Worm (Caenorhabditis elegans) whole organism, L3 larva: ENCODE data around the gene mls-1.

Source experiments
- R02D3.7 ChIP-seq: fragments of 150-350 bp; optimal IDR thresholded peaks from 2 replicates; lab custom pipeline; 2014; ENCODE audit warnings: missing biosample characterization, missing genetic modification characterization
- aly-2 ChIP-seq: fragments of 150-350 bp; optimal IDR thresholded peaks from 2 replicates; lab custom pipeline; 2014; ENCODE audit warnings: missing biosample characterization, missing genetic modification characterization
- ama-1 ChIP-seq: fragments of 150-350 bp; optimal IDR thresholded peaks from 2 replicates; lab custom pipeline; 2018
- ceh-82 ChIP-seq: fragments of 150-350 bp; optimal IDR thresholded peaks from 2 replicates; lab custom pipeline; 2014; ENCODE audit warnings: missing biosample characterization, missing genetic modification characterization
- ceh-9 ChIP-seq: sonication (generic microtip); optimal IDR thresholded peaks from 2 replicates; lab custom pipeline; 2018; ENCODE audit warnings: missing biosample characterization, missing genetic modification characterization
- daf-12 ChIP-seq: fragments of 150-350 bp; optimal IDR thresholded peaks from 2 replicates; lab custom pipeline; 2014; ENCODE audit warnings: missing biosample characterization, missing genetic modification reagents, missing genetic modification characterization
- egl-27 ChIP-seq: sonication (generic microtip); optimal IDR thresholded peaks from 4 replicates; lab custom pipeline; 2017; ENCODE audit warnings: missing biosample characterization, missing genetic modification reagents, missing genetic modification characterization
- elt-1 ChIP-seq: fragments of 150-350 bp; optimal IDR thresholded peaks from 2 replicates; lab custom pipeline; 2014; ENCODE audit warnings: missing biosample characterization, missing genetic modification characterization
- elt-2 ChIP-seq: sonication (generic microtip); optimal IDR thresholded peaks from 2 replicates; lab custom pipeline; 2016; ENCODE audit warnings: missing genetic modification reagents, mild to moderate bottlenecking, missing genetic modification characterization, missing compliant biosample characterization
- eor-1 ChIP-seq, 2 experiments: fragments of 150-350 bp; optimal IDR thresholded peaks; 2 replicates each; lab custom pipeline; 2014 to 2018; ENCODE audit warnings: missing biosample characterization in 2 of 2, missing genetic modification characterization in 2 of 2
- fkh-2 ChIP-seq: fragments of 150-350 bp; optimal IDR thresholded peaks from 2 replicates; lab custom pipeline; 2014; ENCODE audit warnings: missing biosample characterization, missing genetic modification reagents, missing genetic modification characterization
- fos-1 ChIP-seq: fragments of 150-350 bp; optimal IDR thresholded peaks from 2 replicates; lab custom pipeline; 2014; ENCODE audit warnings: missing biosample characterization, missing genetic modification characterization
- hmg-11 ChIP-seq: sonication (generic microtip); optimal IDR thresholded peaks from 2 replicates; lab custom pipeline; 2016; ENCODE audit warnings: missing genetic modification characterization, missing compliant biosample characterization
- lin-15B ChIP-seq: fragments of 150-350 bp; optimal IDR thresholded peaks from 2 replicates; lab custom pipeline; 2014; ENCODE audit warnings: missing biosample characterization, missing genetic modification characterization
- lin-39 ChIP-seq: fragments of 150-350 bp; optimal IDR thresholded peaks from 2 replicates; lab custom pipeline; 2018; ENCODE audit warnings: missing biosample characterization, missing genetic modification reagents, missing genetic modification characterization
- mdl-1 ChIP-seq: fragments of 150-350 bp; optimal IDR thresholded peaks from 2 replicates; lab custom pipeline; 2014; ENCODE audit warnings: missing biosample characterization, missing genetic modification characterization
- mml-1 ChIP-seq: fragments of 150-350 bp; sonication (generic microtip); optimal IDR thresholded peaks from 3 replicates; lab custom pipeline; 2014; ENCODE audit warnings: missing biosample characterization, missing genetic modification characterization
- nhr-11 ChIP-seq: fragments of 150-350 bp; optimal IDR thresholded peaks from 2 replicates; lab custom pipeline; 2014; ENCODE audit warnings: missing biosample characterization, missing genetic modification characterization
- nhr-23 ChIP-seq: fragments of 150-350 bp; optimal IDR thresholded peaks from 2 replicates; lab custom pipeline; 2014; ENCODE audit warnings: missing biosample characterization, missing genetic modification reagents, missing genetic modification characterization
- nhr-25 ChIP-seq: sonication (generic microtip); optimal IDR thresholded peaks from 2 replicates; lab custom pipeline; 2017; ENCODE audit warnings: missing biosample characterization, missing genetic modification characterization
- nhr-43 ChIP-seq: sonication (generic microtip); optimal IDR thresholded peaks from 2 replicates; lab custom pipeline; 2016; ENCODE audit warnings: mild to moderate bottlenecking, missing genetic modification characterization, missing compliant biosample characterization; ENCODE audit not compliant: poor library complexity, severe bottlenecking
- nhr-67 ChIP-seq: fragments of 150-350 bp; optimal IDR thresholded peaks from 2 replicates; lab custom pipeline; 2014; ENCODE audit warnings: missing biosample characterization, missing genetic modification characterization
- nhr-77 ChIP-seq: fragments of 150-350 bp; optimal IDR thresholded peaks from 2 replicates; lab custom pipeline; 2014; ENCODE audit warnings: missing biosample characterization, missing genetic modification characterization
- pha-4 ChIP-seq: fragments of 150-350 bp; optimal IDR thresholded peaks from 2 replicates; lab custom pipeline; 2014; ENCODE audit warnings: missing biosample characterization, missing genetic modification reagents, missing genetic modification characterization
- pqm-1 ChIP-seq: fragments of 150-350 bp; optimal IDR thresholded peaks from 2 replicates; lab custom pipeline; 2017; ENCODE audit warnings: missing biosample characterization, missing genetic modification characterization, inconsistent platforms
- sea-2 ChIP-seq: fragments of 150-350 bp; sonication (generic microtip); optimal IDR thresholded peaks from 4 replicates; lab custom pipeline; 2014; ENCODE audit warnings: missing biosample characterization, missing genetic modification reagents, missing genetic modification characterization
- skn-1 ChIP-seq: fragments of 150-350 bp; optimal IDR thresholded peaks from 2 replicates; lab custom pipeline; 2014; ENCODE audit warnings: missing biosample characterization, missing genetic modification characterization
- tbx-2 ChIP-seq: sonication (generic microtip); optimal IDR thresholded peaks from 2 replicates; lab custom pipeline; 2016; ENCODE audit warnings: mild to moderate bottlenecking, missing genetic modification characterization, missing compliant biosample characterization
- unc-39 ChIP-seq: sonication (generic microtip); optimal IDR thresholded peaks from 4 replicates; lab custom pipeline; 2017; ENCODE audit warnings: missing biosample characterization, missing genetic modification characterization
- ztf-11 ChIP-seq: fragments of 150-350 bp; optimal IDR thresholded peaks from 2 replicates; lab custom pipeline; 2014; ENCODE audit warnings: missing biosample characterization, missing genetic modification characterization

mls-1 gene

DNA sequence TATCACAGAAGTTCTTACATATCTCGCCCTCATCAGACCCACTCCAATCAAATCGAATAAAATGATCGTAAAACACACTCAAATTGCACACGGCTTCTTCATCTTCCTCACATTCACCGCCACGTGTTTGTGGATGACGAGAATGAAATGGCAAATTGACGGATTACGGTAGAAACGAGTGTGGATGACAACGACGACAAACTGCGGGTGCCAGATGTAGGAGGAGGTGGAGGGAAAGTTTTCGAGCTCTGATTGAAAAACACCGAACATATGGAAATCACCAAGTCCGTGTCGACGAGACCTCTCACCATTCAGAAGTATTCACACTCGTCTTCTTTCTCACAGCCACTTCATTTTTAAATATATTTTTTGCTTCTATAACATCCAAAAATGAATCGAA, at the start of gene mls-1:
mls-1 (plus strand) TSS at position 324 of the 400 bp plus-strand sequence.
- TF ChIP-seq nhr-23 (tag; lab: Kevin White, UChicago) (no peak), nhr-25 (tag; lab: Kevin White, UChicago) (no peak), fkh-2 (tag; lab: Kevin White, UChicago) (no peak), elt-2 (tag; lab: Kevin White, UChicago) (no peak), sea-2 (GFP tag; lab: Kevin White, UChicago) (no peak), R02D3.7 (tag; lab: Kevin White, UChicago) (no peak)

DNA sequence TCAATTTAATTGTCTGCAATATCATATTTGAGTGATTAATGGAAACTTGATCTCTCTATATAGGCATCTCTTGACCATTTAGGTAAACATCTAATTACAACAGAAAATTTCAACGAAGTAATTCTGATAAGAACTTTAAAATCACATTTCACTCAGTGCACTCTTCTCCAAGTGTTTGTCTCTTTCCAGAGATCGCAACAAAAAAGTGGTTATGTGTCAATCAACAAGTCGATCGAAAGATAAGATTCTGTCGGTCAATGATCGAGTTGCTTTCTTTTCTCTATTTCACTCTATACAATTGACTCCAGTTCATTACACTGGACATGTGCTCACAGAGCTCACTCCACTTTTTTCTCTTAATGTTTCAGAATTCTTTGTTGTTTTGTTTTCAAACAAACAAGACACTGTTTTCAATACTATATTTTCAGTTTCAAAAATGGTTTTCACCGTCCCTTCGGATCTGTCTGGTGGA, 6.5 kb upstream of the mls-1 start, which contains the start of gene alh-12:
alh-12 (plus strand) TSS at position 422 of the 472 bp plus-strand sequence.
- TF ChIP-seq pha-4 (tag; lab: Kevin White, UChicago): peak; percentile 24
- no peak for TF ChIP-seq nhr-11
- peak; percentile 80 for TF ChIP-seq elt-2 (tag; lab: Kevin White, UChicago)
- TF ChIP-seq daf-12 (tag; lab: Kevin White, UChicago): no peak
- TF ChIP-seq pqm-1: peak; percentile 72
- TF ChIP-seq mml-1 (tag; lab: Kevin White, UChicago): no peak
- TF ChIP-seq, all 47 proteins: peak for 3

DNA sequence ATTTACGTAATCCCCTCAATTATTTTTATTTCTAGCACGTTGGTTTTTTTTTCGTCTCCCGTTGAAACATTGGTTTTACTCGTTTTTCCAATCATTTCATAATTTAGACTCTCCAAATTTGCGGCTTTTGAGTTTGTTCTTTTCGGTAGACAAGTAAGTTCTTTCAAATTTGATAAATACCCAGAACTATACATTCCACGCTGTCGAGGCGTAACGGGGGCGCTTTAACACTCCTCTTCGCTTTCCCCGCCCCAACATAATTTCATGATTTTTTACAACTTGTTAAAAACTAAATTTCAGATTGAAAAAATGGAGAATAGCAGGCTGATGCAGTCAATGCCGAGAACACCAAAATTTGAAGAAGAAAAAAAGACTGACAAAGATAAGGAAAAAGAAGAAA, 3.5 kb upstream of the mls-1 start, which contains the start of gene Y69F12A.1:
Y69F12A.1 (plus strand) TSS at position 301 of the 400 bp plus-strand sequence.
- TF ChIP-seq hmg-11 (no peak), nhr-11 (no peak), ztf-11 (no peak), ceh-9 (tag; lab: Kevin White, UChicago) (no peak), sea-2 (GFP tag; lab: Kevin White, UChicago) (no peak), nhr-67 (tag; lab: Kevin White, UChicago) (no peak), fos-1 (tag; lab: Kevin White, UChicago) (no peak), ceh-82 (tag; lab: Kevin White, UChicago) (no peak), nhr-43 (tag; lab: Kevin White, UChicago) (no peak), daf-12 (tag; lab: Kevin White, UChicago) (no peak), eor-1 (tag; optimal IDR thresholded peaks at IDR 0.05; lab: Kevin White, UChicago) (no peak), pqm-1 (no peak), lin-39 (tag; lab: Kevin White, UChicago) (no peak), mdl-1 (no peak), elt-1 (tag; lab: Kevin White, UChicago) (no peak), nhr-25 (tag; lab: Kevin White, UChicago) (no peak), aly-2 (tag; lab: Kevin White, UChicago) (no peak), lin-15B (tag; lab: Kevin White, UChicago) (no peak), mml-1 (tag; lab: Kevin White, UChicago) (no peak), tbx-2 (tag; lab: Kevin White, UChicago) (no peak)

DNA sequence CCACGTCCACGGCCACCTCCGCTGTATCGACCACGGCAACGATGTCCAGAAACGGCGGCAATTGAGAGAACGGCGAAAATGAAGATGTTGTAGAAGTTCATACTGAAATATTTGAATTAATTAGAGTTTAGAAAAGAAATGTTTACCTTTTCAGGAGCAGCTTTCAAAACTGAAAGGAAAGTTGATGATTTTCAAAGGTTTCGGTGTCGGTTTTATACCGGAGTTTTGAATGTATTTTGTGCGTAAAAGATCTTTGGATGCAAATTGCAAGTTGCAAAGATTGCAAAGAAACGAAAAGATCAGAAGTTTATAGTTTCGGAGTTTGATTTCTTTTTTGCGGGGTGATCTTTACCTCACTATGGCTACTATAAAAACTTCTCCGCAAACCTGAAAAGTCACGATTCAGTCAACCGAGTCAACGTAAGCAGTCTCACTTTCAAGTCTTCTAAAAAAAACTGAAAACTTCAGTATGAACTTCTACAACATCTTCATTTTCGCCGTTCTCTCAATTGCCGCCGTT, 1.2 kb upstream of the mls-1 start, which contains the start of the genes fipr-19 and fipr-18:
fipr-19 (minus strand) TSS at position 101 of the 520 bp plus-strand sequence.
fipr-18 (plus strand) TSS at position 470 of the 520 bp plus-strand sequence.
- TF ChIP-seq ama-1 (lab: Kevin White, UChicago) (no peak), aly-2 (tag; lab: Kevin White, UChicago) (no peak), egl-27 (tag; lab: Kevin White, UChicago) (no peak), pha-4 (tag; lab: Kevin White, UChicago) (no peak), lin-39 (tag; lab: Kevin White, UChicago) (no peak)

DNA sequence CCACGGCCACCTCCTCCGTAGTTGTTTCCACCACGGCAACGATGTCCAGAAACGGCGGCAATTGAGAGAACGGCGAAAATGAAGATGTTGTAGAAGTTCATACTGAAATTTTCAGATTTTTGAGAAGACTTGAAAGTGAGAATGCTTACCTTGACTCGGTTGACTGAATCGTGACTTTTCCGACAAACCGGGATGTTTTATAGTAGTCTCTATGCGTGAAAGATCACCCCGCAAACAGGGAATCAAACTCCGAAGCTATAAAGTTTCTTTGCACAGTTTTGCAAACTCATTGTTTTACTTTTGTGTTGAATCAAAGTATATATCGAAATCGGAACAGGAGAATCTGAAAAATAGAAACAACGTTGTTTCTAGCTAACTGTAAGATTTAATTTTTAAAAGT, 2.2 kb downstream of the mls-1 start, which contains the start of gene fipr-20:
fipr-20 (minus strand) TSS at position 101 of the 400 bp plus-strand sequence.
- no peak for TF ChIP-seq nhr-25 (tag; lab: Kevin White, UChicago)
- no peak for TF ChIP-seq skn-1 (tag; lab: Kevin White, UChicago)
- no peak for TF ChIP-seq ama-1 (lab: Kevin White, UChicago)
- no peak for TF ChIP-seq pha-4 (tag; lab: Kevin White, UChicago)
- no peak for TF ChIP-seq nhr-77 (tag; lab: Kevin White, UChicago)
- no peak for TF ChIP-seq R02D3.7 (tag; lab: Kevin White, UChicago)
- TF ChIP-seq unc-39: no peak
- no peak for TF ChIP-seq pqm-1
- TF ChIP-seq eor-1 (tag; optimal IDR thresholded peaks at IDR 0.05; lab: Kevin White, UChicago): no peak
- no peak for TF ChIP-seq nhr-23 (tag; lab: Kevin White, UChicago)
- TF ChIP-seq elt-2 (tag; lab: Kevin White, UChicago): no peak
- no peak for TF ChIP-seq hmg-11
